Worm (Caenorhabditis elegans) whole organism, late embryonic: Measurements from ENCODE around the gene dhcr-24.

ENCODE experiments used
- ama-1 ChIP-seq: fragments of 150-350 bp; optimal IDR thresholded peaks from 2 replicates; lab custom pipeline; 2014
- ceh-2 ChIP-seq: sonication (generic microtip); optimal IDR thresholded peaks from 2 replicates; lab custom pipeline; 2016; ENCODE audit warnings: missing genotype, missing genetic modification characterization, missing compliant biosample characterization
- elt-2 ChIP-seq: sonication (generic microtip); optimal IDR thresholded peaks from 2 replicates; lab custom pipeline; 2016; ENCODE audit warnings: missing genetic modification reagents, missing genetic modification characterization, missing compliant biosample characterization
- fkh-10 ChIP-seq: fragments of 150-350 bp; optimal IDR thresholded peaks from 2 replicates; lab custom pipeline; 2014; ENCODE audit warnings: missing biosample characterization, missing genetic modification reagents, missing genetic modification characterization
- hlh-30 ChIP-seq: sonication (generic microtip); optimal IDR thresholded peaks from 2 replicates; lab custom pipeline; 2017; ENCODE audit warnings: antibody characterized with exemption, missing genetic modification characterization, missing compliant biosample characterization; ENCODE audit not compliant: insufficient read depth
- nhr-11 ChIP-seq: fragments of 150-350 bp; optimal IDR thresholded peaks from 2 replicates; lab custom pipeline; 2014; ENCODE audit warnings: missing biosample characterization, missing genetic modification characterization
- rnt-1 ChIP-seq: sonication (generic microtip); optimal IDR thresholded peaks from 2 replicates; lab custom pipeline; 2016; ENCODE audit warnings: missing genetic modification characterization, missing compliant biosample characterization
- syd-9 ChIP-seq: sonication (generic microtip); optimal IDR thresholded peaks from 2 replicates; lab custom pipeline; 2016; ENCODE audit warnings: mild to moderate bottlenecking, missing genetic modification characterization, moderate library complexity, missing compliant biosample characterization
- tbx-2 ChIP-seq: sonication (generic microtip); optimal IDR thresholded peaks from 2 replicates; lab custom pipeline; 2016; ENCODE audit warnings: missing genetic modification characterization, missing compliant biosample characterization

DNA sequence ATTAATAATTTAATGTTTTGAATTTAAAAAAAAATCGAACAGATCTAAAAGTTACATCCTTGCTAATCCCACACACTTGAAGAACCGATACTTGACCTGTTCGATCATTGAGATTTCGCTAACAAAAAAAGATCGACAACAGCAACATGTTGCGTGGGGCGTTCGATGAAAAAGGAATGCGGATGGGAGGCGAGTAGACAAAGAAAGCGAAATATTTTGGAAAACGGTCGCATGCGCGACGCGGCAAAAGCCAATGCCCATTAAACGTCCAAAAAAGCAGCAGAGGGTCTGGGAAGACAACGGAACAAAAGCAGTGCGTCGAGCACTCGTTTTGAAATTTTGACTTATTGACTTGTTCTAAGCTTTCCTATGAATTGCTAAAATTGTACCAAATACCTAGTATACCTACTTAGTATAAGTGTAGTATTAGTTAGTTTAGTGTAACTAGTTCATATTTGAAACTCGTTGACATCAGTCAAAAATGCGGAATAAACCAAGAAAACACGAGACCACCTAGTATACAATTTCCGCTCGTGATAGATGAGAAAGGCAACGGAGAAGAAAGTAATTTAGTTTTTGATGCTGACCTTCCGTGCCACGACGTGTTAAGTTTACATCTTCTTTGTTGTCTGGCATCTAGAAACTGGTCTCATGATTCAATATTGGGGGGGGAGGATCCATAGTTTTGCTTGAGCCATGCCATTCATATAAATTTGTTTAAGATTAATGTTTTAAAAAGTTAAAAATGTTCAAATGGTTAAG is 18.1 kb upstream of the dhcr-24 start:
- no peak for TF ChIP-seq ama-1
- TF ChIP-seq nhr-11 (tag; lab: Kevin White, UChicago): no peak
- TF ChIP-seq syd-9 (tag; lab: Kevin White, UChicago): no peak
- no peak for TF ChIP-seq hlh-30 (tag; lab: Kevin White, UChicago)
- no peak for TF ChIP-seq tbx-2 (tag; lab: Kevin White, UChicago)
- no peak for TF ChIP-seq elt-2 (tag; lab: Kevin White, UChicago)
- no peak for TF ChIP-seq ceh-2 (tag; lab: Kevin White, UChicago)
- TF ChIP-seq rnt-1 (tag; lab: Kevin White, UChicago): no peak
- no peak for TF ChIP-seq fkh-10 (GFP tag; lab: Kevin White, UChicago)
